Worm (Caenorhabditis elegans): Measurements from ENCODE around the gene col-168.

The col-168 gene

DNA sequence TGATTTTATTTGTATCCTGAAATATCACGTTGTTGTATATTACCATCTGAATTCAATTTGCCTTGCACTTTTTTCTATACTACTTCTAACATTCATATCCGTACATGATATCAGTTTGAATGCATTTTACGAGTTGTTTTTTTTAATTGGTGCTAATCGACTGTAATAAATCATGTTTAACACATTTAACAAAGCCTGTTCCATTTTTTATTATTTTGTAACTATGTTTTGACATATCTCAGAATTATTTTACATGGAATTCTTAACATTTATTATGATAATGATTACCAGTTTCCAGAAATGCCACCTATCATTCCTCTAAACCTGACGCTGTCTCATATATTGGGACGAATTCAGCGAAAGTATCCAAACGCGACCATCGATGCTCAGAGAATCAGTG is 39.5 kb downstream of the col-168 start, which contains the start of gene C03B1.3:
C03B1.3 (plus strand) TSS at position 301 of the 400 bp plus-strand sequence.
- no peak for TF ChIP-seq zip-11 (GFP tag; IDR thresholded peaks at IDR 0.05)
- TF ChIP-seq ama-1 (optimal IDR thresholded peaks at IDR 0.05): no peak
- TF ChIP-seq spr-1 (tag; optimal IDR thresholded peaks at IDR 0.05): no peak
- TF ChIP-seq php-3 (GFP tag; IDR thresholded peaks at IDR 0.05): no peak

DNA sequence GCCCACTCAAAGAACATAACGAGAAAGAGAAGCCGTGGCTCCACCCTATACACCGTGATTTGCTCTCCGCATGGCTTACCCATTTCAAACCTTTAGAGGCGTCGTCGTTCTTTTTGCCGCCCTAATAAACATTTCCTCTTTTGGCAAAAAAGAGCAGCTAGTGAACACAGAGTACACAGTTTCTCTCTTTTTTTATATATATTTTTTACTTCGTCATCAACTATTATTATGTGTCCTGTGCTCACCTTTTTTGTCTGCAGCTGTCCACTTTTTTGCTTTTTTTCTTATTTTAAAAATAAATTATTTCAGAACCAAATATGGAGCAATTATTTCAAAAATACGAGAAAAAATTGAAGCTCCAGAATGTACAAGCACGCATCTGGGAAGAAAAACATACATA is 43.5 kb downstream of the col-168 start, which contains the start of gene C03B1.2:
C03B1.2 (plus strand) TSS at position 301 of the 400 bp plus-strand sequence.
- TF ChIP-seq hlh-11 (tag; optimal IDR thresholded peaks at IDR 0.05) (no peak), ces-1 (GFP tag; optimal IDR thresholded peaks at IDR 0.05) (no peak), hif-1 (tag; optimal IDR thresholded peaks at IDR 0.05) (no peak), Y48G9A.11 (GFP tag; IDR thresholded peaks at IDR 0.05) (no peak), ZK546.5 (tag; optimal IDR thresholded peaks at IDR 0.05) (no peak), mxl-3 (GFP tag; optimal IDR thresholded peaks at IDR 0.05) (no peak), vab-7 (GFP tag; IDR thresholded peaks at IDR 0.05) (no peak), ztf-7 (tag; optimal IDR thresholded peaks at IDR 0.05) (no peak), nhr-11 (tag; optimal IDR thresholded peaks at IDR 0.05) (no peak), dpl-1 (GFP tag; optimal IDR thresholded peaks at IDR 0.05) (no peak), saeg-2 (GFP tag; IDR thresholded peaks at IDR 0.05) (no peak), zip-2 (tag; optimal IDR thresholded peaks at IDR 0.05) (no peak), nhr-10 (tag; optimal IDR thresholded peaks at IDR 0.05) (no peak), lsy-2 (tag; optimal IDR thresholded peaks at IDR 0.05) (no peak), zfp-3 (GFP tag; conservative IDR thresholded peaks at IDR 0.05) (no peak)

DNA sequence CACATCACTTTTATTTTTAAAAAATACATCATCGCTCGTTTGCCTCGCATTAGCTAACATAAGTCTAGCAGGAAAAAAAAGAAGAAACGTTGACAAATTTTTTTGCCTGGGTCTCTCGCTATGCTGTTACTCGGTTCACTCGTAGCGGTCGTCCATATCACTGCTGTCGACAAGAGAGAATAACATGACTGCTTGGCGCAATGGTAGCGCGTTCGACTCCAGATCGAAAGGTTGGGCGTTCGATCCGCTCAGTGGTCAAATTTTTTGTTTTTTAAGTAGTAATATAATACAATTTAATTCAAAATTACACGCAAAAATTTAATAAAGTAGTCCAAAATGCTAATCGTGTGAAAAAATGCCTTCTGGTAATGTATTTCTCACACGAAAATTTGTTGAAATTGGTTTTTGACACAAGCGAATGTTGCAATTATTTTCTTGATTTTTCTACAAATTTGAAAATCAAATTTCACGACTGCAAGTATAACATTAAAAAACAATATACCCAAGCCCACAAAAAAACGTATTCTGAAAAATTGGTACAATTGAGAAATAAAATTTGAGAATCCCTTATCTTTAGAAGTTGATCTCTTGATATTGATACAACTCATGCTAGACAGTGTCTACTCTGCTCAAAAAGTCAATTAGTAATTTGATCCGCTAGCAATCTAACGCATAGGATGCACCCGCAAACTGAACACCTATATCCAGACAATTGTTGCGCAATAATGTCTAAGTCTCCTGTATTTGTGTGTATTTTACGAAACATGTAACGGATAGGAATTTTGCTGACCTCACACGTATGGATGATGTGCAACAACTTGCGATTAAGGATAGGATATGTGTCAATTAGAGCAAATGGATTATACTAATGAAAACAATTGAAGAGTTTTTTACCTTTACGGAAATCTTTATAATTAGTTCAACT is 45.3 kb downstream of the col-168 start:
- TF ChIP-seq lin-15B (tag; optimal IDR thresholded peaks at IDR 0.05) (no peak), hif-1 (tag; optimal IDR thresholded peaks at IDR 0.05) (no peak), Y48G9A.11 (GFP tag; IDR thresholded peaks at IDR 0.05) (peak; percentile 51; the same call in 1 of the 2 replicates), dmd-9 (GFP tag; IDR thresholded peaks at IDR 0.05) (peak; percentile 67; the same call in 1 of the 2 replicates), nhr-42 (GFP tag; IDR thresholded peaks at IDR 0.05) (0 out of 2 replicates have a peak, but pooled peaks have one; percentile 16), T26A8.4 (GFP tag; IDR thresholded peaks at IDR 0.05) (no peak; the same call in 1 of the 2 replicates), dve-1 (tag; optimal IDR thresholded peaks at IDR 0.05; ENCODE audit: insufficient read depth) (peak; percentile 54), R02D3.7 (tag; optimal IDR thresholded peaks at IDR 0.05) (no peak), pqm-1 (tag; optimal IDR thresholded peaks at IDR 0.05) (no peak), nhr-28 (tag; optimal IDR thresholded peaks at IDR 0.05) (peak; percentile 24), aly-2 (tag; optimal IDR thresholded peaks at IDR 0.05) (no peak), cey-2 (tag; optimal IDR thresholded peaks at IDR 0.05; ENCODE audit: borderline replicate concordance, insufficient read depth) (no peak), dmd-6 (GFP tag; IDR thresholded peaks at IDR 0.05) (peak; percentile 68), ceh-44 (GFP tag; IDR thresholded peaks at IDR 0.05) (peak; percentile 69; the same call in 1 of the 2 replicates), php-3 (GFP tag; IDR thresholded peaks at IDR 0.05) (no peak), nhr-111 (GFP tag; optimal IDR thresholded peaks at IDR 0.05) (peak; percentile 63), hmg-1.1 (GFP tag; IDR thresholded peaks at IDR 0.05) (peak; percentile 90), zip-11 (GFP tag; IDR thresholded peaks at IDR 0.05) (0 out of 2 replicates have a peak, but pooled peaks have one; percentile 21), nhr-10 (tag; optimal IDR thresholded peaks at IDR 0.05) (no peak), ceh-20 (GFP tag; IDR thresholded peaks at IDR 0.05) (peak; percentile 46; the same call in 1 of the 2 replicates), lir-3 (tag; optimal IDR thresholded peaks at IDR 0.05) (peak; percentile 60), zag-1 (tag; optimal IDR thresholded peaks at IDR 0.05) (no peak), lin-39 (tag; optimal IDR thresholded peaks at IDR 0.05) (no peak), unc-130 (GFP tag; optimal IDR thresholded peaks at IDR 0.05) (peak; percentile 45), spr-1 (tag; optimal IDR thresholded peaks at IDR 0.05) (peak; percentile 41), pha-4 (GFP tag; IDR thresholded peaks at IDR 0.05) (peak; percentile 89), pha-4 (tag; optimal IDR thresholded peaks at IDR 0.05) (no peak), sdz-12 (GFP tag; optimal IDR thresholded peaks at IDR 0.05) (peak; percentile 87), mep-1 (tag; optimal IDR thresholded peaks at IDR 0.05) (no peak), Y5F2A.4 (GFP tag; optimal IDR thresholded peaks at IDR 0.05) (peak; percentile 40), Y105C5A.15 (GFP tag; IDR thresholded peaks at IDR 0.05) (peak; percentile 91), attf-4 (tag; optimal IDR thresholded peaks at IDR 0.05) (no peak)
